Worm (Caenorhabditis elegans): Measurements from ENCODE around the gene srbc-32.
"Not testable (repeated sequence)": the region's sequence is repeated elsewhere in the genome, so short reads cannot be mapped to it uniquely, and the experiment has no call there.

Gene srbc-32

ce11 chrV:3509878-3510277 is 23.1 kb upstream of the srbc-32 start, which contains the start of gene str-228:
str-228 (plus strand) TSS chrV:3510178.
- no peak for TF ChIP-seq tbx-11 (GFP tag; IDR thresholded peaks at IDR 0.05)
- no peak for TF ChIP-seq hmg-4 (GFP tag; optimal IDR thresholded peaks at IDR 0.05)
- no peak for TF ChIP-seq flt-1 (GFP tag; IDR thresholded peaks at IDR 0.05)
- TF ChIP-seq B0310.2 (tag; optimal IDR thresholded peaks at IDR 0.05), result no peak
- no peak for TF ChIP-seq tra-4 (tag; optimal IDR thresholded peaks at IDR 0.05)
- no peak for TF ChIP-seq scrt-1 (GFP tag; IDR thresholded peaks at IDR 0.05)
- no peak for TF ChIP-seq aly-1 (tag; optimal IDR thresholded peaks at IDR 0.05)
- no peak for TF ChIP-seq hnd-1 (tag; optimal IDR thresholded peaks at IDR 0.05)
- no peak for TF ChIP-seq tbx-37 (GFP tag; conservative IDR thresholded peaks at IDR 0.05)
- TF ChIP-seq ceh-13 (GFP tag; optimal IDR thresholded peaks at IDR 0.05), result no peak
- no peak for TF ChIP-seq ceh-36 (tag; optimal IDR thresholded peaks at IDR 0.05)
- TF ChIP-seq pes-1 (GFP tag; IDR thresholded peaks at IDR 0.05), result no peak
- no peak for TF ChIP-seq hmbx-1 (tag; optimal IDR thresholded peaks at IDR 0.05)
- TF ChIP-seq sea-1 (GFP tag; conservative IDR thresholded peaks at IDR 0.05), result no peak
- TF ChIP-seq ama-1 (optimal IDR thresholded peaks at IDR 0.05), result no peak
- no peak for TF ChIP-seq F13C5.2 (tag; optimal IDR thresholded peaks at IDR 0.05)
- no peak for TF ChIP-seq ets-7 (tag; optimal IDR thresholded peaks at IDR 0.05)

ce11 chrV:3507691-3508090 is 20.9 kb upstream of the srbc-32 start, which contains the start of gene str-225:
str-225 (plus strand) TSS chrV:3507822.
- no peak for TF ChIP-seq tra-4 (tag; optimal IDR thresholded peaks at IDR 0.05)
- no peak for TF ChIP-seq tbx-37 (GFP tag; conservative IDR thresholded peaks at IDR 0.05)
- TF ChIP-seq ceh-13 (GFP tag; optimal IDR thresholded peaks at IDR 0.05), result no peak
- no peak for TF ChIP-seq tbx-11 (GFP tag; IDR thresholded peaks at IDR 0.05)
- TF ChIP-seq hnd-1 (tag; optimal IDR thresholded peaks at IDR 0.05), result no peak

ce11 chrV:3506252-3506651 is 19.5 kb upstream of the srbc-32 start, which contains the start of gene ugt-64:
ugt-64 (minus strand) TSS chrV:3506352.
- not testable (repeated sequence) for TF ChIP-seq F13C5.2 (tag; optimal IDR thresholded peaks at IDR 0.05); flt-1 (GFP tag; IDR thresholded peaks at IDR 0.05); aly-1 (tag; optimal IDR thresholded peaks at IDR 0.05)

DNA sequence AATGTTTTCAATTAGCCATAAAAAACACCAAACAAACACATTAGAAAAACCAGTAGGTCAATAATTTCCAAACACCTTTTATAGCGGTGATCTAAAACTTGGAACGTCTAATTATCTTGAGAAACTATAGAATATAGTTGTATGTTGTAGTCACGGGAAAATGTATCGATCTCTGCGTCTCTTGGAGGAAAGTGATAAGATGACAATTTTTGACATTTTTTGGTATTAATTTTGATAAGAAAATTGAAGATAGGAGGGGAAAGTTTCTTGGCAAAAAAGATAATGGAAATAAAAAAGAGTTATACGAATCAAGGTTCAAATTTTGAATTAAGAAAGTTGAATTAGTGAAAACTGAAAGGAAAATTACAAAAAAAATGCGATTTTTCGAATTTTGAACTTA is 19.0 kb upstream of the srbc-32 start:
- TF ChIP-seq pes-1 (GFP tag; IDR thresholded peaks at IDR 0.05), result no peak
- no peak for TF ChIP-seq sea-1 (GFP tag; conservative IDR thresholded peaks at IDR 0.05)

DNA sequence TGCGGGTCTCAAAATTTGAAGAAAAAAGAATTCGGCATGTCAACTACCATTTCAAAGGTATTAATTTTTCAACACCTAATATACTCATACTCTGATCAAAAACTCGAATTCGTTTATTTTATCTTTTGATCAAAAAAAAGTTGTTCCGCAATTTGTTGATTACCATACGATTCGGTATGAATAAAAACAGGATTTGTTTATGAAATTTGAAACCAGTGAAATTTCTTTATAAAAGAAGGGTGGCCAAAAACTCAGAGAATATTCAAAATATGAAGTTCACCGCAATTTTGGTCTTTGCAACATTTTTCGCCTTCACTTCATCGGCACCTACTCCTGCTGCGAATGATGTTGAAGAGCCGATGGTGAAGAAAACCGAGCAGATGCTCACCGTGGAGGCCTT is 15.3 kb upstream of the srbc-32 start, which contains the start of the genes C07G3.8 and C07G3.10:
Gene C07G3.8, minus strand, starts transcription at position 101 of the 400 bp plus-strand sequence.
Gene C07G3.10, plus strand, starts transcription at position 270 of the 400 bp plus-strand sequence.
- TF ChIP-seq ets-7 (tag; optimal IDR thresholded peaks at IDR 0.05), result no peak
- TF ChIP-seq pes-1 (GFP tag; IDR thresholded peaks at IDR 0.05), result no peak
- TF ChIP-seq aly-1 (tag; optimal IDR thresholded peaks at IDR 0.05), result no peak
- TF ChIP-seq hmg-4 (GFP tag; optimal IDR thresholded peaks at IDR 0.05), result no peak
- TF ChIP-seq tbx-37 (GFP tag; conservative IDR thresholded peaks at IDR 0.05), result no peak
- no peak for TF ChIP-seq ama-1 (optimal IDR thresholded peaks at IDR 0.05)
- TF ChIP-seq flt-1 (GFP tag; IDR thresholded peaks at IDR 0.05), result no peak

DNA sequence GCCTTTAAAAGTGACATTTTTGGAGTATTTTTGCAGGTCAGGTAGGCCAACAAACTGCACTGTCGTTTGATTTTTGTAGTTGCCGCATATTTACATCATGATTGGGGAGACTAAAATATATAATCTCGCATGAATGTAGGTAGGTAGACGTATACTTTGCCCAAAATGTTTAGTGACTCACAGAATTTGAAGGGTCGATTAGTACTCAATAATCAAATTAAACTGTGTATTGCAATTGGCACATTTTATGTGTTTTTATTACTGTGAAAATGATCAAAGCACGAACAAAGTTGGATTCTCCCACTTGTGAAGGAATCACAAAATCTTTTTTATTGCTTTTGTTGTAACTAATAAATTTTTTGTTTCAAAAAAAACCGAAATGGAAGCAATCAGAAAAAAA is 10.1 kb upstream of the srbc-32 start, which contains the start of gene C07G3.15:
Gene C07G3.15, minus strand, starts transcription at position 101 of the 400 bp plus-strand sequence.
- TF ChIP-seq B0310.2 (tag; optimal IDR thresholded peaks at IDR 0.05) (no peak), flt-1 (GFP tag; IDR thresholded peaks at IDR 0.05) (no peak), scrt-1 (GFP tag; IDR thresholded peaks at IDR 0.05) (no peak), tbx-37 (GFP tag; conservative IDR thresholded peaks at IDR 0.05) (no peak), hmbx-1 (tag; optimal IDR thresholded peaks at IDR 0.05) (no peak), pes-1 (GFP tag; IDR thresholded peaks at IDR 0.05) (no peak), F13C5.2 (tag; optimal IDR thresholded peaks at IDR 0.05) (no peak)

DNA sequence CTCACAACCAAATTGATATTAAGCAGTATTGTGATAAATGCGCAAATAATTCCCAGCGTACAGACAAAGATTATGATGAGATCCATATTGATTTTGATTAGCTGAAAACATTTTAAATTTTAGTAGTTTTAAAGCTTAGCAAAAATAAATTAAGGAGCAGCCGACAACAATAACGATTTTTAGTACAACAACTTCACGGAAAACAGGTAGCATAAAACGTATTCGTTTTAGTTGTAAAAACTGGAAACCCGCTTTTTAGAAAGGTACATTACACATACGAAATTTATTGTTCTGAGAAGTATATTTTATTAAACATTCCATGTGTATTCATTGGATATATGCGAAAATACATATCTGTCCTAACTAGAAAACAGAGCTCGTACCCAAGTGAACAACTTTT is 3.7 kb upstream of the srbc-32 start, which contains the start of gene srbc-36:
Gene srbc-36, minus strand, starts transcription at position 101 of the 400 bp plus-strand sequence.
- TF ChIP-seq flt-1 (GFP tag; IDR thresholded peaks at IDR 0.05) (no peak), pes-1 (GFP tag; IDR thresholded peaks at IDR 0.05) (no peak)

DNA sequence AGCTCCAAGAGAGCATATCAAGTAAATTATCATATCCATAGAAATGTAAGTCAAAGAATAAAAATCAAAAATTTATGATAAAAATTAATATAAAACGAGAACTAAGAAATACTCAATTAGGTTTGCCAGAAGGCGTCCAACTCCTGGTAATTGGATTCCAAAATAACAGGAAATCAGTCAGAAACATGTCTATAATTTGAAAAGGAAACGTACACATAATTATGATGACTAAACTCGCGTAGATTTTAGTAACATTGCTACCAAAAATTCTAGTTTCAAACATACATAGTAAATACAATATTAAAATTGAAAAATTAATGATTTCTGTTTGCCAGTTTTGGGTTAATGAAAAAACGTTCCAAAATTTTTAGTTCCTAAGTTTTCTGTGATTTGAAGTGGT is 2.1 kb downstream of the srbc-32 start, which contains the start of gene srbc-33:
Gene srbc-33, minus strand, starts transcription at position 101 of the 400 bp plus-strand sequence.
- TF ChIP-seq sea-1 (GFP tag; conservative IDR thresholded peaks at IDR 0.05) (no peak), hnd-1 (tag; optimal IDR thresholded peaks at IDR 0.05) (no peak), hmbx-1 (tag; optimal IDR thresholded peaks at IDR 0.05) (no peak), ceh-36 (tag; optimal IDR thresholded peaks at IDR 0.05) (no peak), ama-1 (optimal IDR thresholded peaks at IDR 0.05) (no peak), B0310.2 (tag; optimal IDR thresholded peaks at IDR 0.05) (no peak), flt-1 (GFP tag; IDR thresholded peaks at IDR 0.05) (no peak), tbx-37 (GFP tag; conservative IDR thresholded peaks at IDR 0.05) (no peak), scrt-1 (GFP tag; IDR thresholded peaks at IDR 0.05) (no peak), hmg-4 (GFP tag; optimal IDR thresholded peaks at IDR 0.05) (no peak), ets-7 (tag; optimal IDR thresholded peaks at IDR 0.05) (no peak), aly-1 (tag; optimal IDR thresholded peaks at IDR 0.05) (no peak), ceh-13 (GFP tag; optimal IDR thresholded peaks at IDR 0.05) (no peak), tbx-11 (GFP tag; IDR thresholded peaks at IDR 0.05) (no peak), F13C5.2 (tag; optimal IDR thresholded peaks at IDR 0.05) (no peak), pes-1 (GFP tag; IDR thresholded peaks at IDR 0.05) (no peak), tra-4 (tag; optimal IDR thresholded peaks at IDR 0.05) (no peak)

DNA sequence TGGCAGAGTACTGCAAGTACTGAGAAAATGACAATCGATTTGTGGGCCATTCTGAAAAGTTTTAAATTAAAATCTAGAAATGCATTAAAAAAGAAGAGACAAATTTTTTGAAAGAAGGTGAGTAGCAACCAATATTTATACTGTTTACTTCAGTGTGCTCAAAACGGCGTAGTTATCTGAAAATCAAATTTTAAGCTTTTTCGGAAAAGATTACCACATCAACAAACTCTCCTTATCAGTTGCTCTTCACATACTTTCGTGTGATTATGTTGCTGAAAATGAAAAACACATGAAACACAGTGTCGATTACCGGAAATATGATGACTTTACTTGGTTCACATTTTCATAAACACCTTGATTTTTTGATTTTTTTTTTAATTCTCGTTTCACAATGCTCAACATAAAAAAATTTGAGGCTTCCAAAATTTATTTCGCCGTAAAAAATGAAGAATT is 4.2 kb downstream of the srbc-32 start, which contains the start of gene lys-7:
Gene lys-7, minus strand, starts transcription at position 51 of the 453 bp plus-strand sequence.
- TF ChIP-seq ceh-36 (tag; optimal IDR thresholded peaks at IDR 0.05), result no peak
- no peak for TF ChIP-seq tbx-11 (GFP tag; IDR thresholded peaks at IDR 0.05)
- no peak for TF ChIP-seq sea-1 (GFP tag; conservative IDR thresholded peaks at IDR 0.05)
- TF ChIP-seq ama-1 (optimal IDR thresholded peaks at IDR 0.05), result no peak
- no peak for TF ChIP-seq pes-1 (GFP tag; IDR thresholded peaks at IDR 0.05)
- TF ChIP-seq B0310.2 (tag; optimal IDR thresholded peaks at IDR 0.05), result no peak
- no peak for TF ChIP-seq hmg-4 (GFP tag; optimal IDR thresholded peaks at IDR 0.05)
- TF ChIP-seq tra-4 (tag; optimal IDR thresholded peaks at IDR 0.05), result no peak
- TF ChIP-seq hmbx-1 (tag; optimal IDR thresholded peaks at IDR 0.05), result no peak
- no peak for TF ChIP-seq ets-7 (tag; optimal IDR thresholded peaks at IDR 0.05)
- no peak for TF ChIP-seq flt-1 (GFP tag; IDR thresholded peaks at IDR 0.05)

Measured in whole organism, early embryonic.